Fruit fly (Drosophila melanogaster) whole organism, embryonic: ENCODE measurements around the gene CG4101.
A peak's percentile ranks its signal among the peaks of the same experiment; 100 is the strongest.

Experiments
- Abd-B ChIP-seq: fragments of 200-800 bp; sonication (Bioruptor generic); optimal IDR thresholded peaks from 2 replicates; lab custom pipeline; 2018; ENCODE audit warnings: missing biosample characterization, mild to moderate bottlenecking, missing genetic modification characterization, moderate library complexity
- Asciz ChIP-seq: fragments of 200-800 bp; sonication (Bioruptor generic); optimal IDR thresholded peaks from 2 replicates; lab custom pipeline; 2017; ENCODE audit warnings: missing biosample characterization, mild to moderate bottlenecking, missing genetic modification characterization, missing genetic modification reagents
- BtbVII ChIP-seq: fragments of 200-800 bp; sonication (Bioruptor generic); optimal IDR thresholded peaks from 3 replicates; lab custom pipeline; 2017; ENCODE audit warnings: missing biosample characterization, mild to moderate bottlenecking, missing genetic modification characterization
- CG10274 ChIP-seq: fragments of 200-800 bp; sonication (Bioruptor generic); optimal IDR thresholded peaks from 3 replicates; lab custom pipeline; 2017; ENCODE audit warnings: missing biosample characterization, mild to moderate bottlenecking, missing genetic modification characterization
- CG10462 ChIP-seq: fragments of 200-800 bp; sonication (Bioruptor generic); optimal IDR thresholded peaks from 2 replicates; lab custom pipeline; 2016; ENCODE audit warnings: missing biosample characterization, missing genetic modification characterization
- CG11085 ChIP-seq: fragments of 200-800 bp; sonication (Bioruptor generic); IDR thresholded peaks from 2 replicates; pipeline ENCODE4 v1.3.6; 2022; ENCODE audit warnings: missing biosample characterization, missing genetic modification characterization
- CG11723 ChIP-seq: fragments of 200-800 bp; sonication (Bioruptor generic); optimal IDR thresholded peaks from 2 replicates; lab custom pipeline; 2017; ENCODE audit warnings: missing biosample characterization, mild to moderate bottlenecking, missing genetic modification characterization
- CG12104 ChIP-seq: fragments of 200-800 bp; sonication (Bioruptor generic); optimal IDR thresholded peaks from 3 replicates; lab custom pipeline; 2016; ENCODE audit warnings: missing biosample characterization, missing genetic modification characterization
- CG12299 ChIP-seq: fragments of 200-800 bp; sonication (Bioruptor generic); optimal IDR thresholded peaks from 2 replicates; lab custom pipeline; 2018; ENCODE audit warnings: missing biosample characterization, mild to moderate bottlenecking, missing genetic modification characterization
- CG15269 ChIP-seq: fragments of 200-800 bp; sonication (Bioruptor generic); optimal IDR thresholded peaks from 2 replicates; lab custom pipeline; 2018; ENCODE audit warnings: missing biosample characterization, mild to moderate bottlenecking, missing genetic modification characterization, moderate library complexity
- CG1529 ChIP-seq: fragments of 200-800 bp; sonication (Bioruptor generic); optimal IDR thresholded peaks from 3 replicates; lab custom pipeline; 2018; ENCODE audit warnings: missing biosample characterization, missing genetic modification characterization
- CG16813 ChIP-seq: fragments of 200-800 bp; sonication (Bioruptor generic); IDR thresholded peaks from 3 replicates; pipeline ENCODE4 v1.3.6; 2022; ENCODE audit warnings: missing biosample characterization, missing genetic modification characterization; ENCODE audit not compliant: partially characterized antibody
- CG2712 ChIP-seq: fragments of 200-800 bp; optimal IDR thresholded peaks from 3 replicates; lab custom pipeline; 2019; ENCODE audit warnings: missing biosample characterization, mild to moderate bottlenecking, missing genetic modification characterization, moderate library complexity
- CG2875 ChIP-seq: fragments of 200-800 bp; sonication (Bioruptor generic); optimal IDR thresholded peaks from 2 replicates; lab custom pipeline; 2017; ENCODE audit warnings: missing biosample characterization, mild to moderate bottlenecking, missing genetic modification characterization, missing genetic modification reagents
- CG30431 ChIP-seq: fragments of 200-800 bp; sonication (Bioruptor generic); optimal IDR thresholded peaks from 2 replicates; lab custom pipeline; 2017; ENCODE audit warnings: missing biosample characterization, missing genetic modification characterization
- CG31441 ChIP-seq: fragments of 200-800 bp; sonication (Bioruptor generic); IDR thresholded peaks from 2 replicates; pipeline ENCODE4 v1.3.6; 2022; ENCODE audit warnings: missing biosample characterization, missing genetic modification characterization
- CG3995 ChIP-seq: fragments of 200-800 bp; sonication (Bioruptor generic); optimal IDR thresholded peaks from 3 replicates; lab custom pipeline; 2016; ENCODE audit warnings: missing biosample characterization, missing genetic modification characterization
- CG4360 ChIP-seq: fragments of 200-800 bp; sonication (Bioruptor generic); IDR thresholded peaks from 2 replicates; pipeline ENCODE4 v1.3.6; 2022; ENCODE audit warnings: missing biosample characterization, missing genetic modification characterization
- CG4730 ChIP-seq: fragments of 200-800 bp; sonication (Bioruptor generic); IDR thresholded peaks from 2 replicates; pipeline ENCODE4 v1.3.6; 2022; ENCODE audit warnings: missing biosample characterization, missing genetic modification characterization
- CG6175 ChIP-seq: fragments of 200-800 bp; sonication (Bioruptor generic); IDR thresholded peaks from 3 replicates; pipeline ENCODE4 v1.3.6; 2022; ENCODE audit warnings: missing biosample characterization, missing genetic modification characterization
- CG6654 ChIP-seq: fragments of 200-800 bp; sonication (Bioruptor generic); optimal IDR thresholded peaks from 2 replicates; lab custom pipeline; 2017; ENCODE audit warnings: missing biosample characterization, mild to moderate bottlenecking, missing genetic modification characterization
- CG6765 ChIP-seq: fragments of 200-800 bp; sonication (Bioruptor generic); optimal IDR thresholded peaks from 3 replicates; lab custom pipeline; 2017; ENCODE audit warnings: missing biosample characterization, mild to moderate bottlenecking, missing genetic modification characterization
- CG7963 ChIP-seq: fragments of 200-800 bp; sonication (Bioruptor generic); IDR thresholded peaks from 3 replicates; pipeline ENCODE4 v1.3.6; 2022; ENCODE audit warnings: missing biosample characterization, missing genetic modification characterization; ENCODE audit not compliant: partially characterized antibody
- CG8765 ChIP-seq: fragments of 200-800 bp; sonication (Bioruptor generic); IDR thresholded peaks from 2 replicates; pipeline ENCODE4 v1.3.6; 2022; ENCODE audit warnings: missing biosample characterization, missing genetic modification characterization
- D19B ChIP-seq: fragments of 200-800 bp; sonication (Bioruptor generic); optimal IDR thresholded peaks from 2 replicates; lab custom pipeline; 2017; ENCODE audit warnings: missing biosample characterization, mild to moderate bottlenecking, missing genetic modification characterization
- Dll ChIP-seq: fragments of 200-800 bp; sonication (Bioruptor generic); IDR thresholded peaks from 4 replicates; pipeline ENCODE4 v1.3.6; 2022; ENCODE audit warnings: missing biosample characterization, missing genetic modification characterization; ENCODE audit not compliant: partially characterized antibody
- Fer1 ChIP-seq: fragments of 200-800 bp; sonication (Bioruptor generic); optimal IDR thresholded peaks from 2 replicates; lab custom pipeline; 2017; ENCODE audit warnings: missing biosample characterization, mild to moderate bottlenecking, missing genetic modification characterization
- HHEX ChIP-seq: fragments of 200-800 bp; sonication (Bioruptor generic); optimal IDR thresholded peaks from 3 replicates; lab custom pipeline; 2017; ENCODE audit warnings: missing biosample characterization, mild to moderate bottlenecking, missing genetic modification characterization, missing genetic modification reagents
- Kr ChIP-seq: fragments of 200-800 bp; sonication (Bioruptor generic); optimal IDR thresholded peaks from 2 replicates; lab custom pipeline; 2017; ENCODE audit warnings: missing biosample characterization, mild to moderate bottlenecking, missing genetic modification characterization
- MESR4 ChIP-seq: fragments of 200-800 bp; sonication (Bioruptor generic); optimal IDR thresholded peaks from 2 replicates; lab custom pipeline; 2018; ENCODE audit warnings: missing biosample characterization, mild to moderate bottlenecking, missing genetic modification characterization, moderate library complexity
- NfI ChIP-seq: fragments of 200-800 bp; sonication (Bioruptor generic); optimal IDR thresholded peaks from 3 replicates; lab custom pipeline; 2018; ENCODE audit warnings: missing biosample characterization, mild to moderate bottlenecking, missing genetic modification characterization, moderate library complexity
- caup ChIP-seq: fragments of 200-800 bp; sonication (Bioruptor generic); optimal IDR thresholded peaks from 3 replicates; lab custom pipeline; 2017; ENCODE audit warnings: missing biosample characterization, mild to moderate bottlenecking, missing genetic modification characterization, moderate library complexity; ENCODE audit not compliant: severe bottlenecking
- corto ChIP-seq: fragments of 200-800 bp; sonication (Bioruptor generic); optimal IDR thresholded peaks from 2 replicates; lab custom pipeline; 2016; ENCODE audit warnings: missing biosample characterization, mild to moderate bottlenecking, missing genetic modification characterization, moderate library complexity
- crc ChIP-seq: fragments of 200-800 bp; sonication (Bioruptor generic); optimal IDR thresholded peaks from 2 replicates; lab custom pipeline; 2016; ENCODE audit warnings: missing biosample characterization, missing genetic modification characterization
- dan ChIP-seq: fragments of 200-800 bp; sonication (Bioruptor generic); IDR thresholded peaks from 2 replicates; pipeline ENCODE4 v1.3.6; 2022; ENCODE audit warnings: missing biosample characterization, missing genetic modification characterization
- eve ChIP-seq, 2 experiments: fragments of >200 bp; optimal IDR thresholded peaks; 2 replicates each; lab custom pipeline; 2017; ENCODE audit warnings: missing biosample characterization in 2 of 2, missing genetic modification characterization in 2 of 2
- gsb-n ChIP-seq: fragments of 200-800 bp; sonication (Bioruptor generic); optimal IDR thresholded peaks from 3 replicates; lab custom pipeline; 2018; ENCODE audit warnings: missing biosample characterization, mild to moderate bottlenecking, missing genetic modification characterization
- ind ChIP-seq: fragments of 200-800 bp; sonication (Bioruptor generic); optimal IDR thresholded peaks from 3 replicates; lab custom pipeline; 2016; ENCODE audit warnings: missing biosample characterization, missing genetic modification characterization
- jigr1 ChIP-seq: fragments of 200-800 bp; sonication (Bioruptor generic); IDR thresholded peaks from 3 replicates; pipeline ENCODE4 v1.3.6; 2022; ENCODE audit warnings: missing biosample characterization, missing genetic modification characterization
- lbe ChIP-seq: fragments of 200-800 bp; sonication (Bioruptor generic); optimal IDR thresholded peaks from 2 replicates; lab custom pipeline; 2016; ENCODE audit warnings: missing biosample characterization, mild to moderate bottlenecking, missing genetic modification characterization
- nerfin-2 ChIP-seq: fragments of 200-800 bp; sonication (Bioruptor generic); IDR thresholded peaks from 2 replicates; pipeline ENCODE4 v1.3.6; 2022; ENCODE audit warnings: missing biosample characterization, missing genetic modification characterization; ENCODE audit not compliant: partially characterized antibody
- prd ChIP-seq, 3 experiments: fragments of >200 bp in 2 of 3; fragments of 200-800 bp in 1 of 3; sonication (Bioruptor generic) in 1 of 3; optimal IDR thresholded peaks in 2 of 3; IDR thresholded peaks in 1 of 3; 2 replicates in 2 of 3; 3 replicates in 1 of 3; pipeline versions ENCODE4 v1.3.6 to Lab custom; 2017 to 2022; ENCODE audit warnings: missing biosample characterization in 1 of 3, missing genetic modification characterization in 1 of 3
- pros ChIP-seq: fragments of 200-800 bp; sonication (Bioruptor generic); optimal IDR thresholded peaks from 3 replicates; lab custom pipeline; 2019; ENCODE audit warnings: missing biosample characterization, mild to moderate bottlenecking, missing genetic modification characterization, moderate library complexity
- psq ChIP-seq: fragments of 200-800 bp; sonication (Bioruptor generic); optimal IDR thresholded peaks from 2 replicates; lab custom pipeline; 2017; ENCODE audit warnings: missing biosample characterization, missing genetic modification characterization
- ro ChIP-seq: fragments of 200-800 bp; sonication (Bioruptor generic); IDR thresholded peaks from 2 replicates; pipeline ENCODE4 v1.3.6; 2022; ENCODE audit warnings: missing biosample characterization, missing genetic modification characterization
- schlank ChIP-seq: fragments of 200-800 bp; sonication (Bioruptor generic); optimal IDR thresholded peaks from 2 replicates; lab custom pipeline; 2018; ENCODE audit warnings: missing biosample characterization, mild to moderate bottlenecking, missing genetic modification characterization
- sd ChIP-seq: fragments of 200-800 bp; sonication (Bioruptor generic); optimal IDR thresholded peaks from 3 replicates; lab custom pipeline; 2018; ENCODE audit warnings: missing biosample characterization, mild to moderate bottlenecking, missing genetic modification characterization, moderate library complexity
- tin ChIP-seq: fragments of 200-800 bp; sonication (Bioruptor generic); optimal IDR thresholded peaks from 3 replicates; lab custom pipeline; 2016; ENCODE audit warnings: missing biosample characterization, missing genetic modification characterization
- trem ChIP-seq: fragments of 200-800 bp; optimal IDR thresholded peaks from 3 replicates; lab custom pipeline; 2019; ENCODE audit warnings: missing biosample characterization, mild to moderate bottlenecking, missing genetic modification characterization, moderate library complexity

The CG4101 gene

dm6 chr3L:16587994-16588622 lies 24.2 kb upstream of the CG4101 start (continued):
- TF ChIP-seq HHEX (GFP tag; lab: Kevin White, UChicago) (peak; percentile 36), Dll (GFP tag; lab: Robert Waterston, UW) (peak; percentile 98), Asciz (GFP tag; lab: Kevin White, UChicago) (no peak), corto (GFP tag; lab: Kevin White, UChicago) (no peak), CG10462 (GFP tag; lab: Kevin White, UChicago) (no peak), jigr1 (GFP tag; lab: Robert Waterston, UW) (no peak), CG10274 (GFP tag; lab: Kevin White, UChicago) (no peak), D19B (GFP tag; lab: Kevin White, UChicago) (peak; percentile 47), Kr (no peak), dan (GFP tag; lab: Robert Waterston, UW) (no peak), lbe (peak; percentile 45), CG2875 (GFP tag; lab: Kevin White, UChicago) (no peak), nerfin-2 (GFP tag; lab: Robert Waterston, UW) (peak; percentile 86), CG30431 (GFP tag; lab: Kevin White, UChicago) (no peak), tin (peak; percentile 60), ro (GFP tag; lab: Robert Waterston, UW) (no peak), ind (GFP tag; lab: Kevin White, UChicago) (peak; percentile 41), CG1529 (GFP tag; lab: Kevin White, UChicago) (peak; percentile 18), Fer1 (GFP tag; lab: Kevin White, UChicago) (peak; percentile 3), CG4730 (peak; percentile 42; the same call in 1 of the 2 replicates), CG31441 (GFP tag; lab: Robert Waterston, UW) (peak; percentile 99), pros (GFP tag; lab: Kevin White, UChicago) (no peak), NfI (GFP tag; lab: Kevin White, UChicago) (peak; percentile 47), eve (GFP tag; optimal IDR thresholded peaks at IDR 0.05; lab: Kevin White, UChicago) (no peak), CG16813 (peak; percentile 96), CG6765 (GFP tag; lab: Kevin White, UChicago) (no peak), CG12104 (no peak), sd (peak; percentile 62), caup (GFP tag; lab: Kevin White, UChicago) (no peak), CG6654 (GFP tag; lab: Kevin White, UChicago) (no peak), CG11085 (peak; percentile 33; the same call in 1 of the 2 replicates), MESR4 (GFP tag; lab: Kevin White, UChicago) (no peak), CG2712 (tag; lab: Kevin White, UChicago) (peak; percentile 66), CG8765 (GFP tag; lab: Robert Waterston, UW) (no peak), gsb-n (tag; lab: Kevin White, UChicago) (no peak), CG12299 (tag; lab: Kevin White, UChicago) (peak; percentile 41), CG11723 (GFP tag; lab: Kevin White, UChicago) (no peak), CG6175 (GFP tag; lab: Robert Waterston, UW) (no peak), psq (no peak), trem (peak; percentile 72), CG3995 (peak; percentile 100), Abd-B (GFP tag; lab: Kevin White, UChicago) (peak; percentile 73), CG15269 (tag; lab: Kevin White, UChicago) (no peak), CG4360 (GFP tag; lab: Robert Waterston, UW) (peak; percentile 36; the same call in 1 of the 2 replicates), BtbVII (GFP tag; lab: Kevin White, UChicago) (no peak), schlank (tag; lab: Kevin White, UChicago) (no peak), crc (GFP tag; lab: Kevin White, UChicago) (peak; percentile 9), prd (optimal IDR thresholded peaks at IDR 0.05; lab: Kevin White, UChicago) (no peak), prd (GFP tag; IDR thresholded peaks at IDR 0.05; lab: Robert Waterston, UW) (peak; percentile 52; the same call in 2 of the 3 replicates), CG7963 (GFP tag; lab: Robert Waterston, UW) (peak; percentile 79; the same call in 2 of the 3 replicates)
